Fruit fly (Drosophila melanogaster): ENCODE results near the gene CG4907.

The CG4907 gene

DNA sequence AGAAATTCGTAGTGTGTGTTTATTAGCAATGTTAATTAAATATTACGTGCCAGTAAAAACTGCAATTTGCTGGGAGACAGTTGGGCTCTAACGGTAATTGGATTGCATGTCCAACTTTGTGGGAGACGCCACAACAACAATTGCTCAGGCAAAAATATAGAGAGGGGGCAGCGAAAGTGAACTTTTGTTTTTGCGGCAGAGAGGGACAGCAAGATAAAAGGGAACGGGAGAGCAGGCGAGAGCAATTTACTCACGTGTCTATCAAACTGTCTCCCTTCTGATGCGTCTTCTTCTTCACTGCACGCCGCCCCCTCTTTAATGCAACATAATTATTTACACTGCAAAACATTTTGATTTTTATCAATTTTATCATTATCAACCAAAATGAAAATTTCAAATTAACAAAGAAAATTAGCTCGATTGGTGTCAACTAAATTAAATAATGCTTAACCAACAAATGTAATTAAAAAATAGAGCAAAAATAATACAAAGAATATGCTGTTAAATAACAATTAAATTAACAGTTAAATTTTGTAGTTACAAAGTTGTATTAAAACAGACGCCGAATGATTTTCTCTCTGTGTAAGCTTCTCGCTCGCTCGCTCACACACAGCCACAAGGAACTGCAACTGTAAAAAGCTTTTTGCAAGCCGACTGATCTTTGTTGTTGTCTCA lies 43.1 kb downstream of the CG4907 start (continued):
- TF ChIP-seq CG9817 (tag; optimal IDR thresholded peaks at IDR 0.05) (peak; percentile 52), CTCF (GFP tag; optimal IDR thresholded peaks at IDR 0.05) (peak; percentile 26), CG32532 (GFP tag; IDR thresholded peaks at IDR 0.05) (0 out of 2 replicates have a peak, but pooled peaks have one; percentile 25), wek (GFP tag; optimal IDR thresholded peaks at IDR 0.05) (no peak), Mes4 (GFP tag; optimal IDR thresholded peaks at IDR 0.05) (peak; percentile 75), Six4 (GFP tag; optimal IDR thresholded peaks at IDR 0.05) (peak; percentile 83), CG2120 (GFP tag; optimal IDR thresholded peaks at IDR 0.05) (peak; percentile 36), zfh1 (GFP tag; IDR thresholded peaks at IDR 0.05) (peak; percentile 75), Mad (GFP tag; optimal IDR thresholded peaks at IDR 0.05) (peak; percentile 59), Fer3 (tag; optimal IDR thresholded peaks at IDR 0.05) (peak; percentile 81), Atf6 (GFP tag; IDR thresholded peaks at IDR 0.05) (peak; percentile 68; the same call in 1 of the 2 replicates), Poxn (GFP tag; IDR thresholded peaks at IDR 0.05) (no peak), CG17359 (tag; optimal IDR thresholded peaks at IDR 0.05) (peak; percentile 94), CG7357 (GFP tag; IDR thresholded peaks at IDR 0.05) (no peak), Dfd (GFP tag; optimal IDR thresholded peaks at IDR 0.05) (no peak), chinmo (GFP tag; IDR thresholded peaks at IDR 0.05; ENCODE audit: partially characterized antibody) (no peak), CG7963 (GFP tag; IDR thresholded peaks at IDR 0.05; ENCODE audit: partially characterized antibody) (no peak), CG11247 (GFP tag; IDR thresholded peaks at IDR 0.05) (0 out of 2 replicates have a peak, but pooled peaks have one; percentile 30), disco-r (GFP tag; optimal IDR thresholded peaks at IDR 0.05) (no peak), zfh2 (GFP tag; optimal IDR thresholded peaks at IDR 0.05) (no peak)

- TF ChIP-seq dpn (GFP tag; optimal IDR thresholded peaks at IDR 0.05) (no peak), kni (GFP tag; optimal IDR thresholded peaks at IDR 0.05) (peak; percentile 22), Jarid2 (GFP tag; optimal IDR thresholded peaks at IDR 0.05) (peak; percentile 95), CG5953 (GFP tag; IDR thresholded peaks at IDR 0.05) (no peak), Camta (GFP tag; optimal IDR thresholded peaks at IDR 0.05) (no peak), Med (GFP tag) (peak; percentile 58), CG18262 (tag; optimal IDR thresholded peaks at IDR 0.05) (no peak), Xbp1 (GFP tag; optimal IDR thresholded peaks at IDR 0.05) (no peak), CG11085 (GFP tag; IDR thresholded peaks at IDR 0.05) (no peak), nmo (GFP tag; optimal IDR thresholded peaks at IDR 0.05) (no peak), ems (GFP tag; optimal IDR thresholded peaks at IDR 0.05) (no peak), Aef1 (GFP tag; IDR thresholded peaks at IDR 0.05) (no peak), YL-1 (GFP tag; optimal IDR thresholded peaks at IDR 0.05) (peak; percentile 35), CG12391 (tag; optimal IDR thresholded peaks at IDR 0.05) (no peak), E2f2 (GFP tag; IDR thresholded peaks at IDR 0.05) (peak; percentile 11; the same call in 1 of the 2 replicates), D19A (tag; optimal IDR thresholded peaks at IDR 0.05) (no peak), Dbx (GFP tag; IDR thresholded peaks at IDR 0.05) (no peak), CG3726 (GFP tag; IDR thresholded peaks at IDR 0.05) (no peak), Deaf1 (tag; optimal IDR thresholded peaks at IDR 0.05) (peak; percentile 43), CG33213 (GFP tag; optimal IDR thresholded peaks at IDR 0.05) (no peak), Nf-YC (tag; optimal IDR thresholded peaks at IDR 0.05) (peak; percentile 24), CG31365 (tag; optimal IDR thresholded peaks at IDR 0.05) (no peak), B-H1 (GFP tag; IDR thresholded peaks at IDR 0.05) (no peak), ato (GFP tag; IDR thresholded peaks at IDR 0.05; ENCODE audit: partially characterized antibody) (no peak), CG33557 (GFP tag; optimal IDR thresholded peaks at IDR 0.05) (no peak), Hsf (GFP tag; optimal IDR thresholded peaks at IDR 0.05) (no peak), CG14710 (tag; optimal IDR thresholded peaks at IDR 0.05) (no peak), Taf1 (GFP tag; IDR thresholded peaks at IDR 0.05) (no peak), ara (GFP tag; IDR thresholded peaks at IDR 0.05) (no peak)
Observed at dm6 chr3R:22666449-22667283, 43.9 kb downstream of the CG4907 start.

All from whole organism, embryonic.